Worm (Caenorhabditis elegans): ENCODE measurements around the gene srh-35.

srh-35 gene

ce11 chrV:465355-465754, 16.3 kb upstream of the srh-35 start (continued):
- TF ChIP-seq ztf-7 (tag; optimal IDR thresholded peaks at IDR 0.05): no peak
- no peak for TF ChIP-seq sdz-12 (GFP tag; optimal IDR thresholded peaks at IDR 0.05)
- no peak for TF ChIP-seq F37D6.2 (tag; optimal IDR thresholded peaks at IDR 0.05)

ce11 chrV:464800-465199, 15.8 kb upstream of the srh-35 start, which contains the start of gene nhr-201:
TSS of gene nhr-201 (plus strand) at chrV:464828.
- no peak for TF ChIP-seq F26F4.8 (GFP tag; conservative IDR thresholded peaks at IDR 0.05)
- no peak for TF ChIP-seq unc-130 (GFP tag; optimal IDR thresholded peaks at IDR 0.05)
- peak; percentile 64 for TF ChIP-seq dve-1 (tag; optimal IDR thresholded peaks at IDR 0.05; ENCODE audit: insufficient read depth)
- peak; percentile 18 for TF ChIP-seq mep-1 (tag; optimal IDR thresholded peaks at IDR 0.05)
- TF ChIP-seq hlh-30 (tag; optimal IDR thresholded peaks at IDR 0.05; ENCODE audit: insufficient read depth): peak; percentile 59
- no peak for TF ChIP-seq zfp-2 (tag; optimal IDR thresholded peaks at IDR 0.05)
- peak; percentile 95 for TF ChIP-seq nhr-28 (tag; optimal IDR thresholded peaks at IDR 0.05)
- TF ChIP-seq daf-16 (GFP tag; optimal IDR thresholded peaks at IDR 0.05): no peak
- peak; percentile 60 for TF ChIP-seq daf-16 (tag; optimal IDR thresholded peaks at IDR 0.05)
- peak in 1 of 2 experiments; percentile 25 for TF ChIP-seq lsy-2 (tag; optimal IDR thresholded peaks at IDR 0.05)
- TF ChIP-seq ceh-28 (tag; optimal IDR thresholded peaks at IDR 0.05): no peak
- TF ChIP-seq nhr-42 (GFP tag; IDR thresholded peaks at IDR 0.05): no peak
- TF ChIP-seq F49E8.2 (tag; optimal IDR thresholded peaks at IDR 0.05; ENCODE audit: borderline replicate concordance): no peak
- no peak for TF ChIP-seq mdl-1 (tag; optimal IDR thresholded peaks at IDR 0.05)
- peak; percentile 46; the same call in 1 of the 2 replicates for TF ChIP-seq dmd-6 (GFP tag; IDR thresholded peaks at IDR 0.05)
- TF ChIP-seq fos-1 (tag; optimal IDR thresholded peaks at IDR 0.05): no peak
- TF ChIP-seq spr-1 (tag; optimal IDR thresholded peaks at IDR 0.05): no peak
- TF ChIP-seq rbr-2 (tag; optimal IDR thresholded peaks at IDR 0.05): no peak
- no peak for TF ChIP-seq cey-2 (tag; optimal IDR thresholded peaks at IDR 0.05; ENCODE audit: borderline replicate concordance, insufficient read depth)
- no peak for TF ChIP-seq aly-2 (tag; optimal IDR thresholded peaks at IDR 0.05)
- no peak for TF ChIP-seq ces-1 (GFP tag; optimal IDR thresholded peaks at IDR 0.05)
- TF ChIP-seq nhr-48 (tag; optimal IDR thresholded peaks at IDR 0.05): peak; percentile 3
- no peak for TF ChIP-seq lin-1 (GFP tag; IDR thresholded peaks at IDR 0.05)
- TF ChIP-seq unc-62 (GFP tag; optimal IDR thresholded peaks at IDR 0.05 in 1 of 2): no peak
- no peak for TF ChIP-seq unc-62 (tag; optimal IDR thresholded peaks at IDR 0.05)
- no peak for TF ChIP-seq madf-5 (GFP tag; IDR thresholded peaks at IDR 0.05)
- no peak for TF ChIP-seq hmg-1.1 (GFP tag; IDR thresholded peaks at IDR 0.05)
- TF ChIP-seq Y5F2A.4 (GFP tag; optimal IDR thresholded peaks at IDR 0.05): no peak
- TF ChIP-seq lim-7 (GFP tag; IDR thresholded peaks at IDR 0.05): no peak

- no peak for TF ChIP-seq madf-5 (GFP tag; IDR thresholded peaks at IDR 0.05)
- TF ChIP-seq dmd-6 (GFP tag; IDR thresholded peaks at IDR 0.05): peak; percentile 75
- TF ChIP-seq nhr-77 (tag; optimal IDR thresholded peaks at IDR 0.05): peak; percentile 86
- peak; percentile 35 for TF ChIP-seq nhr-48 (tag; optimal IDR thresholded peaks at IDR 0.05)
- peak; percentile 12 for TF ChIP-seq hlh-30 (tag; optimal IDR thresholded peaks at IDR 0.05; ENCODE audit: insufficient read depth)
- no peak for TF ChIP-seq F26F4.8 (GFP tag; conservative IDR thresholded peaks at IDR 0.05)
- peak; percentile 100 for TF ChIP-seq nhr-28 (tag; optimal IDR thresholded peaks at IDR 0.05)
- TF ChIP-seq T26A8.4 (GFP tag; IDR thresholded peaks at IDR 0.05): no peak
- peak; percentile 76 for TF ChIP-seq ztf-7 (tag; optimal IDR thresholded peaks at IDR 0.05)
- peak; percentile 32 for TF ChIP-seq mep-1 (tag; optimal IDR thresholded peaks at IDR 0.05)
- TF ChIP-seq pqm-1 (tag; optimal IDR thresholded peaks at IDR 0.05): peak; percentile 24
- no peak for TF ChIP-seq mes-2 (tag; optimal IDR thresholded peaks at IDR 0.05; ENCODE audit: poor library complexity, severe bottlenecking)
- no peak for TF ChIP-seq ZK546.5 (tag; optimal IDR thresholded peaks at IDR 0.05)
- TF ChIP-seq fos-1 (tag; optimal IDR thresholded peaks at IDR 0.05): no peak
- TF ChIP-seq hlh-11 (tag; optimal IDR thresholded peaks at IDR 0.05): peak; percentile 47
- peak; percentile 58 for TF ChIP-seq dve-1 (tag; optimal IDR thresholded peaks at IDR 0.05; ENCODE audit: insufficient read depth)
- peak; percentile 43 for TF ChIP-seq nhr-102 (tag; optimal IDR thresholded peaks at IDR 0.05)
- TF ChIP-seq lsy-2 (tag; optimal IDR thresholded peaks at IDR 0.05): peak in 1 of 2 experiments; percentile 16
- no peak for TF ChIP-seq daf-16 (GFP tag; optimal IDR thresholded peaks at IDR 0.05)
- peak; percentile 59 for TF ChIP-seq daf-16 (tag; optimal IDR thresholded peaks at IDR 0.05)
These were observed 13.2 kb upstream of the srh-35 start, which contains the start of gene nhr-202 for ce11 chrV:462263-462662. TSS of gene nhr-202 (plus strand) at chrV:462588.
